Fruit fly (Drosophila melanogaster) whole organism, pupa: ENCODE data around the gene Pp2B-14D.

Experiments used
- CG10348 ChIP-seq: fragments of 200-800 bp; sonication (Bioruptor generic); IDR thresholded peaks from 2 replicates; pipeline ENCODE4 v1.3.6; 2022; ENCODE audit warnings: missing biosample characterization, missing genetic modification characterization
- CG12605 ChIP-seq: fragments of 200-800 bp; sonication (Bioruptor generic); IDR thresholded peaks from 2 replicates; pipeline ENCODE4 v1.3.6; 2022; ENCODE audit warnings: missing biosample characterization, missing genetic modification characterization
- CG13204 ChIP-seq: fragments of 200-800 bp; sonication (Bioruptor generic); optimal IDR thresholded peaks from 2 replicates; lab custom pipeline; 2018; ENCODE audit warnings: missing biosample characterization, mild to moderate bottlenecking, missing genetic modification characterization, moderate library complexity
- CG14655 ChIP-seq: fragments of 200-800 bp; sonication (Bioruptor generic); optimal IDR thresholded peaks from 3 replicates; lab custom pipeline; 2017; ENCODE audit warnings: mild to moderate bottlenecking, missing biosample characterization, missing genetic modification reagents, missing genetic modification characterization
- CG15710 ChIP-seq: fragments of 200-800 bp; sonication (Bioruptor generic); optimal IDR thresholded peaks from 2 replicates; lab custom pipeline; 2018; ENCODE audit warnings: missing biosample characterization, mild to moderate bottlenecking, missing genetic modification characterization, moderate library complexity
- CG17806 ChIP-seq: fragments of 200-800 bp; sonication (Bioruptor generic); optimal IDR thresholded peaks from 2 replicates; lab custom pipeline; 2018; ENCODE audit warnings: missing biosample characterization, mild to moderate bottlenecking, missing genetic modification characterization, moderate library complexity
- CG32121 ChIP-seq: fragments of 200-800 bp; sonication (Bioruptor generic); IDR thresholded peaks from 2 replicates; pipeline ENCODE4 v1.3.6; 2022; ENCODE audit warnings: missing biosample characterization, missing genetic modification characterization
- CG34367 ChIP-seq: fragments of 200-800 bp; sonication (Bioruptor generic); optimal IDR thresholded peaks from 2 replicates; lab custom pipeline; 2018; ENCODE audit warnings: missing biosample characterization, mild to moderate bottlenecking, missing genetic modification characterization
- CG4496 ChIP-seq: fragments of 200-800 bp; sonication (Bioruptor generic); IDR thresholded peaks from 3 replicates; pipeline ENCODE4 v1.3.6; 2022; ENCODE audit warnings: missing biosample characterization, missing genetic modification characterization
- CG8159 ChIP-seq: fragments of 200-800 bp; sonication (Bioruptor generic); optimal IDR thresholded peaks from 3 replicates; lab custom pipeline; 2018; ENCODE audit warnings: missing biosample characterization, mild to moderate bottlenecking, missing genetic modification characterization, moderate library complexity
- CG8301 ChIP-seq: fragments of 200-800 bp; sonication (Bioruptor generic); optimal IDR thresholded peaks from 2 replicates; lab custom pipeline; 2018; ENCODE audit warnings: missing biosample characterization, mild to moderate bottlenecking, missing genetic modification characterization
- CG9948 ChIP-seq: fragments of 200-800 bp; sonication (Bioruptor generic); optimal IDR thresholded peaks from 2 replicates; lab custom pipeline; 2018; ENCODE audit warnings: missing biosample characterization, mild to moderate bottlenecking, missing genetic modification characterization, moderate library complexity
- D1 ChIP-seq: fragments of 200-800 bp; sonication (Bioruptor generic); optimal IDR thresholded peaks from 2 replicates; lab custom pipeline; 2018; ENCODE audit warnings: missing biosample characterization, mild to moderate bottlenecking, missing genetic modification characterization, moderate library complexity
- EcR ChIP-seq: fragments of 200-800 bp; sonication (Bioruptor generic); optimal IDR thresholded peaks from 3 replicates; lab custom pipeline; 2019; ENCODE audit warnings: missing biosample characterization, missing genetic modification characterization, mild to moderate bottlenecking, moderate library complexity, missing genetic modification reagents
- Ets98B ChIP-seq: fragments of 200-800 bp; sonication (Bioruptor generic); IDR thresholded peaks from 2 replicates; pipeline ENCODE4 v1.3.6; 2022; ENCODE audit warnings: missing biosample characterization, missing genetic modification characterization
- Pif1A ChIP-seq: fragments of 200-800 bp; sonication (Bioruptor generic); optimal IDR thresholded peaks from 3 replicates; lab custom pipeline; 2016; ENCODE audit warnings: missing biosample characterization, missing genetic modification characterization
- Pif1B ChIP-seq: fragments of 200-800 bp; sonication (Bioruptor generic); optimal IDR thresholded peaks from 3 replicates; lab custom pipeline; 2016; ENCODE audit warnings: missing biosample characterization, missing genetic modification characterization
- Snoo ChIP-seq: fragments of 200-800 bp; sonication (Bioruptor generic); optimal IDR thresholded peaks from 3 replicates; lab custom pipeline; 2017; ENCODE audit warnings: missing biosample characterization, mild to moderate bottlenecking, missing genetic modification characterization, inconsistent platforms
- fd96Ca ChIP-seq: fragments of 200-800 bp; sonication (Bioruptor generic); IDR thresholded peaks from 3 replicates; pipeline ENCODE4 v1.3.6; 2022; ENCODE audit warnings: missing biosample characterization, missing genetic modification characterization
- gl ChIP-seq: fragments of 200-800 bp; sonication (Bioruptor generic); optimal IDR thresholded peaks from 2 replicates; lab custom pipeline; 2018; ENCODE audit warnings: missing biosample characterization, mild to moderate bottlenecking, missing genetic modification characterization
- rn ChIP-seq: fragments of 200-800 bp; sonication (Bioruptor generic); IDR thresholded peaks from 2 replicates; pipeline ENCODE4 v1.3.6; 2022; ENCODE audit warnings: missing biosample characterization, missing genetic modification characterization

Pp2B-14D gene

DNA sequence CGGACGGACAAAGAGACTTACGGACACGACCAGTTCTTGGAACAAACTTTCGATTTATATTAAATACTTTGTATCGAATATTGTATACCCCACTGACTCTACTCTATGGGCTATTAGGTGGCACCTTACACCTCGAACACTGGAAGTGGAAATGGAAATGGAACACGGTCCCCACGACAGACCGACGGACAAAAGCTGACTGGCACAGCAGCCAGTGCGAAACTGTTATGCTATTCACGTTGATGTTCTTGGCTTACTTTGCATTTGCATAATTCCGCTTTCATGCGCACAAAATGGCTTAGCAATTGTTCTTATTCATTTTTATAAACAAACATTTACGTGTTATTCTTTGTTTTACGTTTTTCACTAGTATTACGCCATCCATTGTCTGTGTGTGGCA is 14.3 kb upstream of the Pp2B-14D start:
- TF ChIP-seq EcR (GFP tag; lab: Kevin White, UChicago) (no peak), Pif1B (GFP tag; lab: Kevin White, UChicago) (no peak), CG12605 (GFP tag; lab: Robert Waterston, UW) (no peak), CG10348 (GFP tag; lab: Robert Waterston, UW) (no peak), Snoo (no peak), CG4496 (GFP tag; lab: Robert Waterston, UW) (no peak), CG14655 (no peak), CG15710 (no peak), Pif1A (GFP tag; lab: Kevin White, UChicago) (no peak), CG32121 (GFP tag; lab: Robert Waterston, UW) (no peak), CG13204 (GFP tag; lab: Kevin White, UChicago) (no peak), CG34367 (tag; lab: Kevin White, UChicago) (no peak), CG17806 (tag; lab: Kevin White, UChicago) (no peak), CG8301 (tag; lab: Kevin White, UChicago) (no peak), rn (GFP tag; lab: Robert Waterston, UW) (no peak), D1 (tag; lab: Kevin White, UChicago) (no peak), CG9948 (no peak), fd96Ca (GFP tag; lab: Robert Waterston, UW) (no peak)

dm6 chrX:16573659-16574058 is 13.8 kb upstream of the Pp2B-14D start:
- peak; percentile 7 for TF ChIP-seq Pif1B (GFP tag; lab: Kevin White, UChicago)
- TF ChIP-seq CG14655, result no peak
- TF ChIP-seq Ets98B (GFP tag; lab: Robert Waterston, UW), result no peak
- TF ChIP-seq CG8159, result peak; percentile 2
- TF ChIP-seq fd96Ca (GFP tag; lab: Robert Waterston, UW), result 0 out of 3 replicates have a peak, but pooled peaks have one; percentile 32
- TF ChIP-seq CG10348 (GFP tag; lab: Robert Waterston, UW), result no peak
- peak; percentile 11 for TF ChIP-seq CG34367 (tag; lab: Kevin White, UChicago)
- TF ChIP-seq CG4496 (GFP tag; lab: Robert Waterston, UW), result no peak
- no peak for TF ChIP-seq EcR (GFP tag; lab: Kevin White, UChicago)
- TF ChIP-seq CG12605 (GFP tag; lab: Robert Waterston, UW), result no peak
- no peak for TF ChIP-seq CG9948
- TF ChIP-seq CG13204 (GFP tag; lab: Kevin White, UChicago), result peak; percentile 33
- no peak for TF ChIP-seq rn (GFP tag; lab: Robert Waterston, UW)
- peak; percentile 39 for TF ChIP-seq gl (tag; lab: Kevin White, UChicago)
- TF ChIP-seq CG17806 (tag; lab: Kevin White, UChicago), result no peak
- TF ChIP-seq CG15710, result no peak
- no peak for TF ChIP-seq D1 (tag; lab: Kevin White, UChicago)
- no peak for TF ChIP-seq CG32121 (GFP tag; lab: Robert Waterston, UW)
- no peak for TF ChIP-seq Snoo
- no peak for TF ChIP-seq CG8301 (tag; lab: Kevin White, UChicago)
- peak; percentile 51 for TF ChIP-seq Pif1A (GFP tag; lab: Kevin White, UChicago)

DNA sequence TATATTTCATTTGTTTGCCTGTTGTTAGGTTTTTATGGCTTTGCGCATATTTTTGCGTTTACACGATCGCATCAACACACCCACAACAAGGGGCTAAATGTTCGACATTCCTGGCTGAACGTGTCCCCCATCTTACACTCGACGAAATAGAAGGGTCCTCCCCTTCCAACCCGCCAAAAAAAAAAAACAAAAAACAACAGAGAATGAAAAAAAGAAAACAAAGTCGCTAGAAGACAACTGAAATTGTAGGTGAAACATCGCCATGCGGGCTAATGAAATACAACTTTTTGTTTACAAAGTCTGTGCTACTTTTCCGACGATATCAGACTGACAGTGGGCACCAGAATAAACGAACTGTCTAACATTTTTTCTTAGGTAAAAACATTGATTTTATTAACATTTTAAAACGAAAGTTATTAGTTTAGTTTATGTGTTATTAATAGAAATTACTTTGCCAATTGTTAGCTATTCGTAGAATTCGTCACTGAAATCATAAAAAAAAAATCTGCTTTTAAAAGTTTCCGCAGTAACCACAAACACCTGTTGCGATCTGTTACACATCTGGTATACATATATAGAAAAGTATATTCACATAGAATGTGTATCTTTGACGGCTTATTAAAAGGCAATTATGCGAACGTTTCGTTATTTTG is 10.9 kb upstream of the Pp2B-14D start:
- TF ChIP-seq CG32121 (GFP tag; lab: Robert Waterston, UW), result peak; percentile 58
- no peak for TF ChIP-seq CG12605 (GFP tag; lab: Robert Waterston, UW)
- peak; percentile 68; the same call in 2 of the 3 replicates for TF ChIP-seq CG4496 (GFP tag; lab: Robert Waterston, UW)
- peak; percentile 42; the same call in 1 of the 2 replicates for TF ChIP-seq Ets98B (GFP tag; lab: Robert Waterston, UW)

DNA sequence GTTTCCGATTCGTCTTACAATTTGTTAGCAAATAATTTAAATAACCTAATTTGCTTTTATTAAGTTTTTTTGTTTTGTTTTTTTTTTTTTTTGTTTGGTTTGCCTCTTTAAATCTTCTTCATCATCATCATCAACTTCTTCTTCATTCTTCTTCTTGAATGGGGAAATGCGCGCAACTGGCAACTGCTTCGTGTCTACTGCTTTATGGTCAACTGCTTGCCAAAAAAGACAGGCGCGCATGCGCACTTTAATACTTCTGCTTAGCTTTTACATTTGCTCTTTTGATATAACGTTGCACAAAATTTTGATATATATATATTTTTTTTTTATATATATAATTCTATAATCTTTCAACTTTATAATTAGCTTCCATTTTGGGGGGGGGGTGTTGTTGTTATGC is 5.6 kb upstream of the Pp2B-14D start:
- TF ChIP-seq Pif1A (GFP tag; lab: Kevin White, UChicago) (no peak), CG8159 (no peak), CG8301 (tag; lab: Kevin White, UChicago) (no peak), CG12605 (GFP tag; lab: Robert Waterston, UW) (no peak), Ets98B (GFP tag; lab: Robert Waterston, UW) (no peak), Pif1B (GFP tag; lab: Kevin White, UChicago) (no peak), gl (tag; lab: Kevin White, UChicago) (no peak), rn (GFP tag; lab: Robert Waterston, UW) (no peak), CG32121 (GFP tag; lab: Robert Waterston, UW) (no peak)
- TF ChIP-seq, all 21 proteins: peak for 0

- TF ChIP-seq CG32121 (GFP tag; lab: Robert Waterston, UW) (no peak), Snoo (no peak), Ets98B (GFP tag; lab: Robert Waterston, UW) (no peak), EcR (GFP tag; lab: Kevin White, UChicago) (peak; percentile 61), CG14655 (no peak)
Observed at dm6 chrX:16562259-16562658, 2.4 kb upstream of the Pp2B-14D start.

DNA sequence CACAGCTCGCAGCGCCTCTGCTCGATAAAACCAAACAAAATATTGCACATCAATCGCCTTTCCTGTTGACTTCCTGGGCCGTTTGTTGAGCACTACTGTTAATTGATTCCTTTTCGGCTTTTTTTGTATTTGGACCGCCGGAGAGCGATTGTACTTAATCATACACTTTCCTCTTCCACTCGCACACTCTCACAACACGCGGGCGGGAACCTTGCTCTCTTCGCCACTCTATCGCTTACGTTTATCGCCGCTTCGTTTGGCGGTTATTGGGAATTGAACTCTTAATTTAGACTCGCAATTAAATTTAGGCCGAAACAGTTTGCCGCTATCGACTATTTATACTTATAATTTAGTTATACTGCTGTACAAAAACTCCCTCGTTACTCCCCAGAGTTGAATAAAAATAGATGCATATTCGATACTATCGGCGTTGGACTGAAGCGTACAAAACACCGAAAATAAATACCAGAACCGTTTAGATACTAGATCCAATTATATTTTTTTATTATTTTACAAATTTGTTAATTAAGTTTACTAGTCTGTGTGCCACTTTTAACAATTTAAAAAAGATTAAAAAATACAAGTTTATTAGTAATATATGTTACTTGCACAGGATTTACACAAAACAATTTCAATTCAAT is 6.2 kb downstream of the Pp2B-14D start, which contains the start of gene Arp2:
Gene Arp2, minus strand, starts transcription at position 427 of the 641 bp plus-strand sequence.
- no peak for TF ChIP-seq CG9948
- TF ChIP-seq, all 21 proteins: peak for 0
